Fruit fly (Drosophila melanogaster): ENCODE measurements around the gene CG8281.

CG8281 gene

dm6 chr3L:7942403-7942952 is 30.2 kb downstream of the CG8281 start:
- no peak for TF ChIP-seq Myc (optimal IDR thresholded peaks at IDR 0.05)
- no peak for TF ChIP-seq insv (optimal IDR thresholded peaks at IDR 0.05)
- no peak for TF ChIP-seq psq (optimal IDR thresholded peaks at IDR 0.05)
- TF ChIP-seq ttk (optimal IDR thresholded peaks at IDR 0.05) = no peak
- no peak for TF ChIP-seq h (optimal IDR thresholded peaks at IDR 0.05)
- no peak for TF ChIP-seq Sin3A (optimal IDR thresholded peaks at IDR 0.05)

dm6 chr3L:7943046-7943445 is 30.8 kb downstream of the CG8281 start:
- no peak for TF ChIP-seq h (optimal IDR thresholded peaks at IDR 0.05)
- TF ChIP-seq Sin3A (optimal IDR thresholded peaks at IDR 0.05) = no peak
- TF ChIP-seq insv (optimal IDR thresholded peaks at IDR 0.05) = no peak
- no peak for TF ChIP-seq ttk (optimal IDR thresholded peaks at IDR 0.05)
- TF ChIP-seq Myc (optimal IDR thresholded peaks at IDR 0.05) = no peak
- no peak for TF ChIP-seq psq (optimal IDR thresholded peaks at IDR 0.05)

- TF ChIP-seq Myc (optimal IDR thresholded peaks at IDR 0.05) (no peak), insv (optimal IDR thresholded peaks at IDR 0.05) (no peak), psq (optimal IDR thresholded peaks at IDR 0.05) (no peak), Sin3A (optimal IDR thresholded peaks at IDR 0.05) (no peak), h (optimal IDR thresholded peaks at IDR 0.05) (no peak)
Measured at dm6 chr3L:7943950-7944349, 31.7 kb downstream of the CG8281 start.

- no peak for TF ChIP-seq ttk (optimal IDR thresholded peaks at IDR 0.05)
- TF ChIP-seq insv (optimal IDR thresholded peaks at IDR 0.05) = no peak
- TF ChIP-seq h (optimal IDR thresholded peaks at IDR 0.05) = no peak
- TF ChIP-seq psq (optimal IDR thresholded peaks at IDR 0.05) = no peak
- TF ChIP-seq Myc (optimal IDR thresholded peaks at IDR 0.05) = no peak
- TF ChIP-seq Sin3A (optimal IDR thresholded peaks at IDR 0.05) = no peak
Measured at dm6 chr3L:7946222-7946621, 34.0 kb downstream of the CG8281 start, which contains the start of gene CG43880. CG43880 (minus strand) TSS chr3L:7946322.

- TF ChIP-seq Myc (optimal IDR thresholded peaks at IDR 0.05) (no peak), psq (optimal IDR thresholded peaks at IDR 0.05) (no peak)
Measured at dm6 chr3L:7947880-7948286, 35.6 kb downstream of the CG8281 start, which contains the start of gene exex. exex (plus strand) TSS chr3L:7948186.

- TF ChIP-seq ttk (optimal IDR thresholded peaks at IDR 0.05) (no peak), Sin3A (optimal IDR thresholded peaks at IDR 0.05) (no peak), psq (optimal IDR thresholded peaks at IDR 0.05) (no peak), h (optimal IDR thresholded peaks at IDR 0.05) (no peak), Myc (optimal IDR thresholded peaks at IDR 0.05) (no peak), insv (optimal IDR thresholded peaks at IDR 0.05) (no peak)
Measured at dm6 chr3L:7949778-7950177, 37.5 kb downstream of the CG8281 start.

- no peak for TF ChIP-seq Myc (optimal IDR thresholded peaks at IDR 0.05)
- no peak for TF ChIP-seq psq (optimal IDR thresholded peaks at IDR 0.05)
- no peak for TF ChIP-seq ttk (optimal IDR thresholded peaks at IDR 0.05)
- TF ChIP-seq Sin3A (optimal IDR thresholded peaks at IDR 0.05) = no peak
- TF ChIP-seq insv (optimal IDR thresholded peaks at IDR 0.05) = no peak
- no peak for TF ChIP-seq h (optimal IDR thresholded peaks at IDR 0.05)
Measured at dm6 chr3L:7951841-7952240, 39.6 kb downstream of the CG8281 start.

- TF ChIP-seq Sin3A (optimal IDR thresholded peaks at IDR 0.05) (no peak), h (optimal IDR thresholded peaks at IDR 0.05) (no peak), Myc (optimal IDR thresholded peaks at IDR 0.05) (no peak), insv (optimal IDR thresholded peaks at IDR 0.05) (no peak), ttk (optimal IDR thresholded peaks at IDR 0.05) (no peak), psq (optimal IDR thresholded peaks at IDR 0.05) (no peak)
Measured at dm6 chr3L:7952560-7952959, 40.3 kb downstream of the CG8281 start.

- TF ChIP-seq h (optimal IDR thresholded peaks at IDR 0.05) = no peak
Measured at dm6 chr3L:7952978-7953377, 40.7 kb downstream of the CG8281 start.

dm6 chr3L:7953728-7954127 is 41.5 kb downstream of the CG8281 start:
- TF ChIP-seq psq (optimal IDR thresholded peaks at IDR 0.05) = no peak
- no peak for TF ChIP-seq h (optimal IDR thresholded peaks at IDR 0.05)
- no peak for TF ChIP-seq Sin3A (optimal IDR thresholded peaks at IDR 0.05)
- TF ChIP-seq ttk (optimal IDR thresholded peaks at IDR 0.05) = no peak
- TF ChIP-seq insv (optimal IDR thresholded peaks at IDR 0.05) = no peak
- TF ChIP-seq Myc (optimal IDR thresholded peaks at IDR 0.05) = no peak

- TF ChIP-seq h (optimal IDR thresholded peaks at IDR 0.05) (no peak), ttk (optimal IDR thresholded peaks at IDR 0.05) (no peak), psq (optimal IDR thresholded peaks at IDR 0.05) (no peak), Sin3A (optimal IDR thresholded peaks at IDR 0.05) (no peak), insv (optimal IDR thresholded peaks at IDR 0.05) (no peak), Myc (optimal IDR thresholded peaks at IDR 0.05) (no peak)
Measured at dm6 chr3L:7954967-7955366, 42.7 kb downstream of the CG8281 start.

dm6 chr3L:7956718-7957117 is 44.5 kb downstream of the CG8281 start:
- TF ChIP-seq insv (optimal IDR thresholded peaks at IDR 0.05) (no peak), ttk (optimal IDR thresholded peaks at IDR 0.05) (no peak), h (optimal IDR thresholded peaks at IDR 0.05) (no peak), Myc (optimal IDR thresholded peaks at IDR 0.05) (no peak), Sin3A (optimal IDR thresholded peaks at IDR 0.05) (no peak), psq (optimal IDR thresholded peaks at IDR 0.05) (no peak)

dm6 chr3L:7958083-7958482 is 45.8 kb downstream of the CG8281 start:
- no peak for TF ChIP-seq psq (optimal IDR thresholded peaks at IDR 0.05)
- no peak for TF ChIP-seq insv (optimal IDR thresholded peaks at IDR 0.05)
- TF ChIP-seq ttk (optimal IDR thresholded peaks at IDR 0.05) = no peak
- no peak for TF ChIP-seq Sin3A (optimal IDR thresholded peaks at IDR 0.05)
